Worm (Caenorhabditis elegans) whole organism, L4/young adult: Measurements from ENCODE around the gene lipl-4.

Experiments used
- W03F9.2 ChIP-seq: fragments of 150-350 bp; optimal IDR thresholded peaks from 2 replicates; lab custom pipeline; 2014; ENCODE audit warnings: missing biosample characterization, missing genetic modification characterization
- dao-5 ChIP-seq: sonication (generic microtip); optimal IDR thresholded peaks from 2 replicates; lab custom pipeline; 2016; ENCODE audit warnings: missing genotype, missing genetic modification characterization, moderate library complexity, missing compliant biosample characterization

ce11 chrV:6510622-6511021 is 39.3 kb upstream of the lipl-4 start:
- no peak for TF ChIP-seq W03F9.2 (tag; lab: Kevin White, UChicago)
- TF ChIP-seq dao-5 (tag; lab: Kevin White, UChicago), result no peak
